Fruit fly (Drosophila melanogaster): Measurements from ENCODE around the gene Gbs-70E.

Gbs-70E gene

DNA sequence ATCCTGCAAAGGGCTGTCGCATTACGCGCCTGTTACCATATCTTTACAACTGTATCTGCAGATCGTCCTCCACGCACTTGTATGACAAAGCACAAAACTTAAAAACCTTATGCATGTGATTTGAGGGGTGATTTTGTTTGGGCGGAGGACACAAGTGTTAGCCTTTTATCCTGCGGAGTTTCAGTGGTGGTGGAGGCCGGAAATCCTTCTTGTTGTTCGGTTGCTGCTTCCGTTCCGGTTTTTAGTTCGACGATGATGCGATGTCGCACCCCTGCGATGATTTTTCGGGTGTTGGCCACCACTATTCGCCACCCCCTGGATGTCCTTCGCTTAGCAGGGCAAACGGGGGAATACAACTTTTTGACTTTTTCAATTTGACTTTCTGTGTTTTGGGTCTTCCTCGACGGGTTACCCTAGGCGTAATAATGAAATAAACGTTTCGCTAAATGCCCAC, 14.4 kb upstream of the Gbs-70E start:
- TF ChIP-seq insv (optimal IDR thresholded peaks at IDR 0.05): no peak
- no peak for TF ChIP-seq Myc (optimal IDR thresholded peaks at IDR 0.05)
- no peak for TF ChIP-seq ttk (optimal IDR thresholded peaks at IDR 0.05)
- TF ChIP-seq h (optimal IDR thresholded peaks at IDR 0.05): no peak
- no peak for TF ChIP-seq Sin3A (optimal IDR thresholded peaks at IDR 0.05)
- TF ChIP-seq psq (optimal IDR thresholded peaks at IDR 0.05): no peak

DNA sequence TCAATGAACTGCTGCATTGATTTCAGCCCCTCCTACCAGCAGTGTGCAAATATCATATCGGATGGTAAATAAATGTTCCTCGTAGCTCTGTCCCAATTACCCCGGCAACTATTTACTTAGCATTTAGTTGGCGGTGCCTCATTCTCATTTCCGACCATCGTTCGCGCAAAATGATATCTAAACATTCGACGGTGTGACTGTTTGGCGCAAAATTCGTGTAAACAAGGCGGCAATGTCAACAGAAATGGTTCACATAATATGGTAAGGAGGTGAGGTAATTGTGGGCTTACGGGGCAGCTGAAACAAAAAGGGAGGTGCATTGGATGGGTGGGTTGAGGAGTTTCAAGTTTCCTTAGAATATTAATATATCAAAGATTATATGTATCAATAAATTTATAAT, 13.6 kb upstream of the Gbs-70E start:
- no peak for TF ChIP-seq Myc (optimal IDR thresholded peaks at IDR 0.05)
- no peak for TF ChIP-seq ttk (optimal IDR thresholded peaks at IDR 0.05)
- TF ChIP-seq psq (optimal IDR thresholded peaks at IDR 0.05): no peak

DNA sequence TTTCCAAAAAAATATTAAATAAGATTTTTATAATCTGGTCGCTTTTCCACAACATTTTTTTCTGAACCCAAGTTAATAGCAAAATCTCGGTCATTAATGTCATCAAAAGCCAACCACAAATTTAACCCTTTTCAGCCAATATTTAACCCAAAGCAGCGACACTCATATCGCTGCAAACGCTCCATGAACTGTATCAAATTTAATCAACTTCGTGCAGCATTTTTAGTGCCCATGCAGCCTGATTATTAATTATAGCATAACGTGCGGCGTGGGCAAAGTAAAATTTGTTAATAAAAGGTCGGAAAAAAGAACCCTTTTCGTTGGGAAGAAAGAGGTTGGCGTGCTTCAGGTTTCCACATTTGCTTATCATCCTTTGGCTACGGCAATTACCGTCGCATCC, 12.7 kb upstream of the Gbs-70E start:
- TF ChIP-seq Myc (optimal IDR thresholded peaks at IDR 0.05) (no peak), h (optimal IDR thresholded peaks at IDR 0.05) (no peak), Sin3A (optimal IDR thresholded peaks at IDR 0.05) (no peak), insv (optimal IDR thresholded peaks at IDR 0.05) (no peak), psq (optimal IDR thresholded peaks at IDR 0.05) (no peak), ttk (optimal IDR thresholded peaks at IDR 0.05) (no peak)

DNA sequence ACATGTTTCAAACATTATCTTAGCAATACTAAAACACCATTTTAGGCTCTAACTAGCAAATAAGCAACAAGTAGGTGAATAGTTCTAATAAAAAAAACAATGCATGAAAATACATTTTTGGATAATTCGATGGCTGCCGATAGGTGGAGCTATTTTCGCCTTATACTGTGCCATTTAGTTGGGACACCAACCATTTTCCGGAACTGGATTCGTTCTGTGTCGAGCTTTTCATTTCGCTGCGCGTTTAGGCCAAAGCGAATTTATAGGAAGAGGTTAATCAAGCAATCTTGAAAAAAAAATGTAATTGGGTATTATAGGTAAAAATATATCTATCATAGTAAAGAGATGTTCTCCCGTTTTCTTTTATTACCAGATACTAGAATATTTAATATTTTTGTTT, 11.9 kb upstream of the Gbs-70E start:
- TF ChIP-seq Sin3A (optimal IDR thresholded peaks at IDR 0.05): no peak
- TF ChIP-seq ttk (optimal IDR thresholded peaks at IDR 0.05): no peak
- no peak for TF ChIP-seq h (optimal IDR thresholded peaks at IDR 0.05)

DNA sequence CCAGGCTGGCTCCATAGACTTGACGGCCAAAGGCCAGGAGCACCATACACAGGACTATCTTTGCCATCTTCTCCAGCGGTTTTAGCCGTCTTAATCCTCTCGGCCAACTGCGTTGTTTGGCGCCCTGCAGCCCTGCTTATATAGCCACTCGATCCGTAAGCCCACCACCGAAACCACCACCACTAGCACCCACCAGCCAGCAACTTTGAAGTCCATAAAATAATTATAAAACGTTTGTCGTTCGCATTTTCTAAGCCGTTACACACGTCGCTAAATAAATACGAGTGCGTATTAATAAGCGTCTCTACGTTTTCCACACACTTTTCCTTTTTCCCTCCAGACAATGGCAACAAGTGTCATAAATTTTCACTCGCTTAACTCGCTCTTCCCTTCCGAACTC, 9.9 kb upstream of the Gbs-70E start, which contains the start of gene Lk:
TSS of gene Lk (minus strand) at position 101 of the 400 bp plus-strand sequence.
- no peak for TF ChIP-seq insv (optimal IDR thresholded peaks at IDR 0.05)
- TF ChIP-seq psq (optimal IDR thresholded peaks at IDR 0.05): no peak
- no peak for TF ChIP-seq h (optimal IDR thresholded peaks at IDR 0.05)
- no peak for TF ChIP-seq ttk (optimal IDR thresholded peaks at IDR 0.05)
- no peak for TF ChIP-seq Myc (optimal IDR thresholded peaks at IDR 0.05)
- TF ChIP-seq Sin3A (optimal IDR thresholded peaks at IDR 0.05): no peak

DNA sequence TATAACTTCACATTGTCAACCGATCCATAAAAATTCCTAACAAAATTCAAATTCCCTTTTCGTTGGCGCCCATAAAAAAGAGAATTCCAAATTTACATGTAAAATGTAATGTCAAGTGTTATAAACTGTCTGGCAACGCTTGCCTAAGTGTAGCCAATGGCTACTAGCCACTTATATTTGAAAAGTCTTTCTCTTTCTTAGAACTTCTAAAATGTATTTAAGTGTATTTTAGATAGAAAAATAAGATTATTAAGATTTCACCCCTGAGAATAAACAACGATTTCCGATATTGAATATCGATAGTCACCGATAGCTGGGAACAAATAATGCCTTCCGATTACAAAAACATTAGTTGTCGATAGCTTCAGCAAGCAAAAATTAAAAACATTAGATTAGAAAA, 8.9 kb upstream of the Gbs-70E start, which contains the start of gene CG34039:
TSS of gene CG34039 (plus strand) at position 342 of the 400 bp plus-strand sequence.
- TF ChIP-seq h (optimal IDR thresholded peaks at IDR 0.05) (no peak), insv (optimal IDR thresholded peaks at IDR 0.05) (no peak), ttk (optimal IDR thresholded peaks at IDR 0.05) (no peak), Myc (optimal IDR thresholded peaks at IDR 0.05) (no peak), psq (optimal IDR thresholded peaks at IDR 0.05) (no peak)

DNA sequence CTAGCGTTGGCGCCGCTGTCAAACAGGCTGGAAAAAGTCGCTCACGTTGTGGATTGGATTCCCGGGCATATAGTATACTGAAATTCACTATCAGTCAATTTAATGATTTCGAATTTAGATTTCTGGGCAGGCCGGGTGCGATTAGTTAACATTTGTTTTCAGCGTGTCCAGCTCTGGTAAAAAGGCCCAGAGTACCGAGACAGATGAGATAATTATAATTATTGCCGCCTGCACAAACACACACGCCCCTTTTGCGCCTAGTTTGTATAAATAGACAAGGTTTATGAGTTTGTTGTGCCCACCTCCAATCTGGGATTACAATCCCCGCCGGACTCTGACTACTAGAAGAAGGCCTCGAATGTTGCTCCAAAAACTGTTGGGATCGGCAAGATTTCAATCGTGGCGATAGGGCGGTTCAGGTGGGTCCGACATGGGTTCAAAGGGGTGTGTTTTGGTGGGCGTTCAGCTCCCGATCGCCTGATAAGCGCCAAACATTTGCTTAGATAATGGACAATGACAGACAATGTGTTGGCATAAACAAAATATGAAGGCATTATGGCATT, 8.3 kb upstream of the Gbs-70E start:
- no peak for TF ChIP-seq ttk (optimal IDR thresholded peaks at IDR 0.05)
- TF ChIP-seq Myc (optimal IDR thresholded peaks at IDR 0.05): no peak
- TF ChIP-seq psq (optimal IDR thresholded peaks at IDR 0.05): no peak
- no peak for TF ChIP-seq insv (optimal IDR thresholded peaks at IDR 0.05)
- TF ChIP-seq h (optimal IDR thresholded peaks at IDR 0.05): no peak
- TF ChIP-seq Sin3A (optimal IDR thresholded peaks at IDR 0.05): no peak

DNA sequence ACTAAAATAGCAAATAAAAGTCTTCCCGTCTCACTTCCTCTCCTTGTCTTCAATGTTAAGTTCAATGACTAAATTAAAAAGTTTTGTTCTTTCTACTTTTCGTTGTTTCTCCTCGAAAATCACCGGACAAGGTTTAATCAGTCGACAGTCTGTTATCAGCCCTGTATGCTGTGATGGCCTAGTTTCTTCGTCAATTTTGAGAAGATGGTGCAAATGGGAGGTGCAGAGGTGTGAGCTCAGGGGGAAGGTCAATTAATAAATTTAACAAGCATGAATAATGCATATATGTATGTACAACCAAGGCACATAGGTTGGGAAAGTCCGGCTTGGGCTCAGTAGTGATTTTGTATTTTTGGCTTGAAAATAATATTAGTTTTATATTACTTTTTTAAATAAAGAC, 7.2 kb upstream of the Gbs-70E start:
- TF ChIP-seq h (optimal IDR thresholded peaks at IDR 0.05) (no peak), Myc (optimal IDR thresholded peaks at IDR 0.05) (no peak), insv (optimal IDR thresholded peaks at IDR 0.05) (no peak), ttk (optimal IDR thresholded peaks at IDR 0.05) (no peak), Sin3A (optimal IDR thresholded peaks at IDR 0.05) (no peak), psq (optimal IDR thresholded peaks at IDR 0.05) (no peak)

DNA sequence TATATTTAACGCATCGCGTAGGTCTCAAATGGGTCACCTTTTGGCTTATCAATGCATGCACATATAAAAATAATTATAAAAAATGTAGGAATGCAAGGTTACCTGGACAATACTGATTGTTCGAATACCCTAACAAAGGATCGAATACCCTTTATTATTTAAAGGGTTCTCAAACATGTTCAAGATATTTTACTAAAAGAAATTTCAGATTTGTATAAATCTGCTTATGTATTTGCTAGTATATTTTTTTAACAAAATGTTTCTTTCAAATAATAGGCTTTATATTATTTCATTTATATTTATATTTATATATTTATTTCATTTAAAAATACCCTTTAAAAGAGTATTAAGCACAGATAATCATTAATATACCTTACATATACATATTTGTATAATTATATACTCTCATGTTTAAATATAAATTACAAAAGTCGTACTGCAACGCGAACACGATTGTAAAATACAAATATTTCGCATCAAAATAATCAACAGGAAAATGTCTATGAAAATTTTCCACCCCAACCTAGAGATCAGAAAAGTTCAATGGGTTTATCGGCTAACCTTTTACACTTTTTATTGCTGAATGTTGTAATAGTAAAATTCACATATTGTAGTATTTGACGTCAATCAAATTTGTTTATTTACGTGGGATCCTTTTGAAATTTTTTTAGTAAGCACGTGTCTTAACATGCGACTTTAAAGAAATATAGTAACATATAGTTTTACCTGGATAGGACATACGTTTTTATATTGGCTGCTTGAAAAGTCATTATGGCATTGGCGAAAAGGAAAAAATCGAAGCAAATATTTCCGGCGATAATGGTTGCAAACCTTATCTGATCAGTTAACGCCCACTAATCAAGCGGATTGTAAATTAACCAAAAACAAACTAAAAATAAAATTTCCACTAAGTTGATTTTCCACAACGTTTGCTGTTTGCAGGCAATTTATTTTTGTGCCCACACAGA, 6.3 kb upstream of the Gbs-70E start:
- TF ChIP-seq Myc (optimal IDR thresholded peaks at IDR 0.05) (no peak), psq (optimal IDR thresholded peaks at IDR 0.05) (no peak), Sin3A (optimal IDR thresholded peaks at IDR 0.05) (no peak), h (optimal IDR thresholded peaks at IDR 0.05) (no peak), ttk (optimal IDR thresholded peaks at IDR 0.05) (no peak), insv (optimal IDR thresholded peaks at IDR 0.05) (no peak)

DNA sequence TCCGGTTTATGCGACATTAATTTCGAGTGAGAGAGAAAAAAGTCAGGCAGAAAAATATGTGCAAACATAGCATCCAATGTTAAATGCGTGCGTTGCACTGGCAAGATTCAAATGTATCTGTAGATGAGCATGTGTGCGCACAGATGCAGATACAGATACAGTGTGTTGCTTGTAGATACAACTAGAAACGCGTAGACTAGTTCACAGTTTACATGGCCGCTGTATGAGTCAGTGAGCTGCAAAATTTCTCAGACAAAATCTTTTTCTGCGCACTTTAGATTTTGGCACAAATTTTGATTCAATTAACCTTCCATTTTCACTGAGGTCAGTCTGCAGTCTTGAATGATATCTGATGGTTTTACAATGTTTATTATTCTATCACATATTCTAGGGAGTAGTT, 5.4 kb upstream of the Gbs-70E start:
- no peak for TF ChIP-seq insv (optimal IDR thresholded peaks at IDR 0.05)
- TF ChIP-seq Sin3A (optimal IDR thresholded peaks at IDR 0.05): no peak
- TF ChIP-seq psq (optimal IDR thresholded peaks at IDR 0.05): no peak
- TF ChIP-seq h (optimal IDR thresholded peaks at IDR 0.05): no peak
- no peak for TF ChIP-seq ttk (optimal IDR thresholded peaks at IDR 0.05)
- TF ChIP-seq Myc (optimal IDR thresholded peaks at IDR 0.05): no peak

DNA sequence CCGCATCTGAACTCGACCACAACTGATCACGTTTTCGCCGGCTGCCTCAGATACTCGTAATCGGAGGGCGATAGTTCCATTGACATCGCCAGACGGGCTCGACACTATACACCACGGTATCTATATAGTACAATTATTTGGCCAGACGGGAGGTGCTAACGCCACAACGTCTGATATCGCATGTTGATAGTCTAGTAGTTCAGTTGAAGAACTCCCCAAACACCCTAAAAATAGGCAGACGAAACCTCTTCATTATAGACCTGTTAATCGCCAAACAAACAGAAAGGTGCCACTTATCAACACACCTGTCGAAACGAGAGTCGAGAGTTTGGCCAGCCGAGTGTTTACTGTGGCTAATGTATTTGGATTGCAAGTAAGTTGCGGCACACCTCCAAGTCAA, 4.3 kb upstream of the Gbs-70E start:
- TF ChIP-seq insv (optimal IDR thresholded peaks at IDR 0.05) (no peak), h (optimal IDR thresholded peaks at IDR 0.05) (no peak)

DNA sequence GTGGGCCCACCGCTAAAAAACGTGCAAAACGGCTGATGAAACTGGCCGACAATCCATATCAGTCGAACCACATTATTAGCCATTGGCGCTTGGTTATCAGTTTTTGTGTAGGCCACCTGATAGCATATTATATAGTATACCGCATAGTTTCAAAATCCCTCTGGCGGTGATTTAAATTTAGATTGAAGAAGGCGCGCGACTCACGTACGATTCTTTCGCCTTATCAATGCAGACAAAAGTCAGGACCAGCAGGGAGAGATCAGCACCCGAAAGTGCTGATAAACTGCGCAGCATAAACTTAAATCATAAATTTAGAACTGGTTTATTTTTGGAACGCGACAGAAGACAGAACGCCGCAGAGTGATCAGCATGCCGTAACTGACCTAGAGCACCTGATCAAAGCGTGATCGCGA, 3.1 kb upstream of the Gbs-70E start:
- no peak for TF ChIP-seq h (optimal IDR thresholded peaks at IDR 0.05)
- TF ChIP-seq psq (optimal IDR thresholded peaks at IDR 0.05): no peak
- TF ChIP-seq insv (optimal IDR thresholded peaks at IDR 0.05): no peak
- TF ChIP-seq Sin3A (optimal IDR thresholded peaks at IDR 0.05): no peak
- TF ChIP-seq ttk (optimal IDR thresholded peaks at IDR 0.05): no peak
- TF ChIP-seq Myc (optimal IDR thresholded peaks at IDR 0.05): no peak

DNA sequence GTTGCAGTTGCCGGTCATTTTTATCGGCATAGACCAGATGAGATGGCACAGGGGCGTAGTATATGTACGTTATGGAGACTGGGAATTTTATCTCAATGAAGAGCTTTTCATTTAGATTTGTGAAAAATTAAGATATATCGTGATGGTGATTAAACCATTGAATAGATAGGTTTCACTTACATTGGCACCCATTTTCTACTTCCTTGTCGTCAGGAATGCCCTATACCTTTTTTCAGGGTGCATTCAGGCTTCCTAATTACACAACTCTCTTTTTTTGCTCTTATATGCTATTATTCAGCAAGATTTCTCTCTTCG, 2.1 kb upstream of the Gbs-70E start:
- TF ChIP-seq Myc (optimal IDR thresholded peaks at IDR 0.05) (no peak), Sin3A (optimal IDR thresholded peaks at IDR 0.05) (no peak), psq (optimal IDR thresholded peaks at IDR 0.05) (no peak), h (optimal IDR thresholded peaks at IDR 0.05) (no peak), insv (optimal IDR thresholded peaks at IDR 0.05) (no peak), ttk (optimal IDR thresholded peaks at IDR 0.05) (no peak)
